Fruit fly (Drosophila melanogaster) whole organism, wandering third instar larva: ENCODE results near the gene Rbp9.

Source experiments
- GATAd ChIP-seq: sonication (Bioruptor generic); optimal IDR thresholded peaks from 2 replicates; lab custom pipeline; 2016; ENCODE audit warnings: missing biosample characterization, missing genetic modification characterization
- usp ChIP-seq: fragments of >200 bp; optimal IDR thresholded peaks from 2 replicates; lab custom pipeline; 2017; ENCODE audit warnings: missing biosample characterization, missing genetic modification characterization

DNA sequence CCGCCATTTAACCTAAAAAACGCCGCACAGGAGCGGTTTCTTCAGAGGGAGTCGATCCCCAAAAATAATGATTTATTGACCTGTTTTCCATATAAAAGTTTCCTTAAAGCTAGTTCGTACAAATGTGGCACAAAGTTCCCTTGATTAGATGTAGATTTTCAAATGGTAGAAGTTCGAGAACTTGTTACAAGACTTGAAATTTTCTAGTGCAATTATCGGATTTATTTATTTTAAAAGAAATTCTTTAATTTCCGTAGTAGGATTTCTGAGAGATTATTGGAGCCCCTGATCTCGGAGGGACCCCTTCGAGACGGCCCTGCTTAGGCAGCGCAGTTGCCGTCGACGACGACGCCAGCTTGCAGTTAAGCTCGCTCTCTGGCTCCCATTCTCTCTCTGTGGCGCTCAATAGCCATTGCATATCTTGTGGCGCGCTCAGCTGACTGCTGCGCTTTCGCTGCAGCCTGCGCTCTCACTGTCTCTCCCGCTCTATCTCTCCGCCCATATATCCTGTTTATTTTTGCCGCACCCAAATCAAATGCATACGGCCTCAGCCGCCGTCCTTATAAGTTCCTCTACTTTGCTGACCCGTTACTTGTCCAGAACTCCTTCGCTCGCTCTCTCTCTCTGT lies 3.1 kb downstream of the Rbp9 start:
- no peak for TF ChIP-seq usp (GFP tag; lab: Kevin White, UChicago)
- no peak for TF ChIP-seq GATAd
